Worm (Caenorhabditis elegans) whole organism, L4 larva: ENCODE measurements around the gene C17B7.10.

ENCODE experiments used
- R02D3.7 ChIP-seq: fragments of 150-350 bp; sonication (generic microtip); optimal IDR thresholded peaks from 3 replicates; lab custom pipeline; 2014; ENCODE audit warnings: missing biosample characterization, missing genetic modification characterization
- ama-1 ChIP-seq: fragments of 150-350 bp; optimal IDR thresholded peaks from 2 replicates; lab custom pipeline; 2014; ENCODE audit warnings: inconsistent platforms, mixed read lengths
- ceh-82 ChIP-seq: sonication (generic microtip); optimal IDR thresholded peaks from 2 replicates; lab custom pipeline; 2017; ENCODE audit warnings: missing biosample characterization, missing genetic modification characterization
- egl-27 ChIP-seq: sonication (generic microtip); optimal IDR thresholded peaks from 3 replicates; lab custom pipeline; 2017; ENCODE audit warnings: missing biosample characterization, missing genetic modification reagents, missing genetic modification characterization
- mep-1 ChIP-seq: fragments of 150-350 bp; sonication (generic microtip); optimal IDR thresholded peaks from 3 replicates; lab custom pipeline; 2014; ENCODE audit warnings: missing biosample characterization, missing genetic modification characterization

- TF ChIP-seq mep-1 (tag; lab: Kevin White, UChicago): no peak
- no peak for TF ChIP-seq R02D3.7 (tag; lab: Kevin White, UChicago)
- TF ChIP-seq egl-27 (tag; lab: Kevin White, UChicago): no peak
- no peak for TF ChIP-seq ama-1 (lab: Kevin White, UChicago)
- no peak for TF ChIP-seq ceh-82 (tag; lab: Kevin White, UChicago)
Measured at ce11 chrV:3361633-3362032, 19.8 kb upstream of the C17B7.10 start.
